Fruit fly (Drosophila melanogaster): ENCODE data around the gene Miro.

The Miro gene

dm6 chr3R:24050690-24051440 is 12.2 kb upstream of the Miro start, which contains the start of the genes Atg6 and Pisd (continued):
- TF ChIP-seq inv (GFP tag; IDR thresholded peaks at IDR 0.05; ENCODE audit: partially characterized antibody) (no peak), ap (GFP tag; IDR thresholded peaks at IDR 0.05) (no peak), Hr78 (GFP tag; optimal IDR thresholded peaks at IDR 0.05) (no peak), sr (GFP tag; IDR thresholded peaks at IDR 0.05) (no peak), bcd (GFP tag; optimal IDR thresholded peaks at IDR 0.05) (peak; percentile 5), lola (GFP tag; optimal IDR thresholded peaks at IDR 0.05) (no peak), CG12155 (GFP tag; optimal IDR thresholded peaks at IDR 0.05) (no peak), Drgx (GFP tag; IDR thresholded peaks at IDR 0.05) (no peak), CG6765 (GFP tag; optimal IDR thresholded peaks at IDR 0.05) (no peak), slp2 (GFP tag; optimal IDR thresholded peaks at IDR 0.05) (no peak), Bdp1 (GFP tag; optimal IDR thresholded peaks at IDR 0.05) (no peak), Hr51 (GFP tag; optimal IDR thresholded peaks at IDR 0.05) (peak in 1 of 2 experiments; percentile 3), PHDP (tag; optimal IDR thresholded peaks at IDR 0.05) (peak; percentile 20), en (GFP tag; optimal IDR thresholded peaks at IDR 0.05) (no peak), CG10431 (GFP tag; optimal IDR thresholded peaks at IDR 0.05) (no peak), amos (GFP tag; IDR thresholded peaks at IDR 0.05; ENCODE audit: partially characterized antibody) (peak; percentile 51; the same call in 1 of the 2 replicates), CG15601 (tag; optimal IDR thresholded peaks at IDR 0.05) (peak; percentile 16), stwl (tag; optimal IDR thresholded peaks at IDR 0.05) (peak; percentile 53), trem (tag; optimal IDR thresholded peaks at IDR 0.05) (peak; percentile 97), dmrt11E (tag; optimal IDR thresholded peaks at IDR 0.05) (no peak), Sry-β (GFP tag; optimal IDR thresholded peaks at IDR 0.05) (peak; percentile 88), CG4854 (GFP tag; optimal IDR thresholded peaks at IDR 0.05) (no peak), odd (GFP tag; optimal IDR thresholded peaks at IDR 0.05) (no peak), CG7271 (tag; optimal IDR thresholded peaks at IDR 0.05) (no peak), CG3838 (GFP tag; optimal IDR thresholded peaks at IDR 0.05) (peak; percentile 28), CG14014 (GFP tag; IDR thresholded peaks at IDR 0.05) (no peak), mirr (GFP tag; optimal IDR thresholded peaks at IDR 0.05) (peak; percentile 69), CG3995 (GFP tag; optimal IDR thresholded peaks at IDR 0.05) (no peak), ham (GFP tag; IDR thresholded peaks at IDR 0.05) (no peak), exex (tag; optimal IDR thresholded peaks at IDR 0.05) (peak; percentile 55), lmd (GFP tag; IDR thresholded peaks at IDR 0.05) (peak; percentile 15; the same call in 1 of the 2 replicates), croc (GFP tag; conservative IDR thresholded peaks at IDR 0.05) (no peak), Sin3A (optimal IDR thresholded peaks at IDR 0.05) (peak; percentile 75), CG10959 (GFP tag; IDR thresholded peaks at IDR 0.05) (no peak), Atf3 (GFP tag; optimal IDR thresholded peaks at IDR 0.05) (no peak), Adf1 (GFP tag; IDR thresholded peaks at IDR 0.05) (peak; percentile 52; the same call in 1 of the 2 replicates), grau (tag; optimal IDR thresholded peaks at IDR 0.05) (peak; percentile 48), Ada2b (GFP tag; IDR thresholded peaks at IDR 0.05) (no peak), Rx (GFP tag; IDR thresholded peaks at IDR 0.05) (no peak), shn (GFP tag; optimal IDR thresholded peaks at IDR 0.05) (peak; percentile 0), CG2712 (tag; optimal IDR thresholded peaks at IDR 0.05) (peak; percentile 47), lab (GFP tag; optimal IDR thresholded peaks at IDR 0.05) (peak; percentile 65), CG9437 (GFP tag; optimal IDR thresholded peaks at IDR 0.05) (peak; percentile 1), Usf (GFP tag; optimal IDR thresholded peaks at IDR 0.05) (no peak), klu (GFP tag; IDR thresholded peaks at IDR 0.05) (no peak), gro (GFP tag; optimal IDR thresholded peaks at IDR 0.05) (peak; percentile 73), CG4328 (GFP tag; optimal IDR thresholded peaks at IDR 0.05) (no peak), hb (GFP tag; IDR thresholded peaks at IDR 0.05; ENCODE audit: partially characterized antibody) (no peak), aop (GFP tag; IDR thresholded peaks at IDR 0.05) (no peak)

Data from whole organism, embryonic.